Fruit fly (Drosophila melanogaster) whole organism, pupa: ENCODE results near the gene Hml.

Experiments used
- CG15710 ChIP-seq: fragments of 200-800 bp; sonication (Bioruptor generic); optimal IDR thresholded peaks from 2 replicates; lab custom pipeline; 2018; ENCODE audit warnings: missing biosample characterization, mild to moderate bottlenecking, missing genetic modification characterization, moderate library complexity
- CG17806 ChIP-seq: fragments of 200-800 bp; sonication (Bioruptor generic); optimal IDR thresholded peaks from 2 replicates; lab custom pipeline; 2018; ENCODE audit warnings: missing biosample characterization, mild to moderate bottlenecking, missing genetic modification characterization, moderate library complexity
- CG32121 ChIP-seq: fragments of 200-800 bp; sonication (Bioruptor generic); IDR thresholded peaks from 2 replicates; pipeline ENCODE4 v1.3.6; 2022; ENCODE audit warnings: missing biosample characterization, missing genetic modification characterization
- CG34367 ChIP-seq: fragments of 200-800 bp; sonication (Bioruptor generic); optimal IDR thresholded peaks from 2 replicates; lab custom pipeline; 2018; ENCODE audit warnings: missing biosample characterization, mild to moderate bottlenecking, missing genetic modification characterization
- CG4496 ChIP-seq: fragments of 200-800 bp; sonication (Bioruptor generic); IDR thresholded peaks from 3 replicates; pipeline ENCODE4 v1.3.6; 2022; ENCODE audit warnings: missing biosample characterization, missing genetic modification characterization
- CG8301 ChIP-seq: fragments of 200-800 bp; sonication (Bioruptor generic); optimal IDR thresholded peaks from 2 replicates; lab custom pipeline; 2018; ENCODE audit warnings: missing biosample characterization, mild to moderate bottlenecking, missing genetic modification characterization
- CG9948 ChIP-seq: fragments of 200-800 bp; sonication (Bioruptor generic); optimal IDR thresholded peaks from 2 replicates; lab custom pipeline; 2018; ENCODE audit warnings: missing biosample characterization, mild to moderate bottlenecking, missing genetic modification characterization, moderate library complexity
- D1 ChIP-seq: fragments of 200-800 bp; sonication (Bioruptor generic); optimal IDR thresholded peaks from 2 replicates; lab custom pipeline; 2018; ENCODE audit warnings: missing biosample characterization, mild to moderate bottlenecking, missing genetic modification characterization, moderate library complexity
- EcR ChIP-seq: fragments of 200-800 bp; sonication (Bioruptor generic); optimal IDR thresholded peaks from 3 replicates; lab custom pipeline; 2019; ENCODE audit warnings: missing biosample characterization, missing genetic modification characterization, mild to moderate bottlenecking, moderate library complexity, missing genetic modification reagents
- Ets98B ChIP-seq: fragments of 200-800 bp; sonication (Bioruptor generic); IDR thresholded peaks from 2 replicates; pipeline ENCODE4 v1.3.6; 2022; ENCODE audit warnings: missing biosample characterization, missing genetic modification characterization
- Snoo ChIP-seq: fragments of 200-800 bp; sonication (Bioruptor generic); optimal IDR thresholded peaks from 3 replicates; lab custom pipeline; 2017; ENCODE audit warnings: missing biosample characterization, mild to moderate bottlenecking, missing genetic modification characterization, inconsistent platforms
- fd96Ca ChIP-seq: fragments of 200-800 bp; sonication (Bioruptor generic); IDR thresholded peaks from 3 replicates; pipeline ENCODE4 v1.3.6; 2022; ENCODE audit warnings: missing biosample characterization, missing genetic modification characterization
- gl ChIP-seq: fragments of 200-800 bp; sonication (Bioruptor generic); optimal IDR thresholded peaks from 2 replicates; lab custom pipeline; 2018; ENCODE audit warnings: missing biosample characterization, mild to moderate bottlenecking, missing genetic modification characterization

DNA sequence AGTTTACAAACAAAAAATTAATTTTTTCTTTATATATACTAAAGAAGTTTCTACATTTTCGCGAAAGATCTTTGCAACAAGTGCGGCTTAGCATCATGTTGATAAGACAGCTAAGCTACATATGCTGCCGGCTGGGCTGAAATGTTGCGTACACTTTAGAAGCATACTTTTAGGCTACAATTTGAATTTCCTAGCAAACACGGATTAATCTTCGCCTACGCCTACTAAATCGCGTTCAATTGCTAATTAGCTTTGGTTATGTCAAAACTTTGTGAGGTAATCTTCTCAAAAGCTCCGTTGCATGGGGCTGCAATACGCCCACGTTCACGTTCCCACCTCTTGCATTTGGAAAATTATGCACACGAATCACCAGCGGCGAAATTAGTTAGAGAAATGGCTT lies 31.1 kb downstream of the Hml start:
- TF ChIP-seq CG9948 (tag; lab: Kevin White, UChicago) = no peak
- TF ChIP-seq CG17806 (tag; lab: Kevin White, UChicago) = no peak
- no peak for TF ChIP-seq EcR (GFP tag; lab: Kevin White, UChicago)
- no peak for TF ChIP-seq Snoo
- no peak for TF ChIP-seq CG32121 (GFP tag; lab: Robert Waterston, UW)
- no peak for TF ChIP-seq CG4496 (GFP tag; lab: Robert Waterston, UW)
- TF ChIP-seq gl (tag; lab: Kevin White, UChicago) = no peak
- TF ChIP-seq CG15710 (tag; lab: Kevin White, UChicago) = no peak
- no peak for TF ChIP-seq Ets98B (GFP tag; lab: Robert Waterston, UW)
- TF ChIP-seq CG34367 (tag; lab: Kevin White, UChicago) = no peak
- TF ChIP-seq D1 (tag; lab: Kevin White, UChicago) = no peak
- TF ChIP-seq CG8301 = no peak
- no peak for TF ChIP-seq fd96Ca (GFP tag; lab: Robert Waterston, UW)
